Worm (Caenorhabditis elegans) whole organism, mixed stage, embryonic: ENCODE measurements around the gene rpl-12.

ENCODE experiments used
- M03D4.4 ChIP-seq: sonication (generic microtip); optimal IDR thresholded peaks from 2 replicates; lab custom pipeline; 2017; ENCODE audit warnings: mild to moderate bottlenecking, missing genetic modification characterization, missing compliant biosample characterization
- bed-3 ChIP-seq: fragments of 200-800 bp; sonication (Bioruptor generic); optimal IDR thresholded peaks from 3 replicates; lab custom pipeline; 2018; ENCODE audit warnings: mild to moderate bottlenecking, missing genetic modification characterization, moderate library complexity, missing compliant biosample characterization
- ceh-39 ChIP-seq: fragments of 150-350 bp; optimal IDR thresholded peaks from 2 replicates; lab custom pipeline; 2014; ENCODE audit warnings: missing biosample characterization, missing genetic modification characterization
- ceh-83 ChIP-seq: fragments of 200-800 bp; sonication (Bioruptor generic); optimal IDR thresholded peaks from 2 replicates; lab custom pipeline; 2018; ENCODE audit warnings: mild to moderate bottlenecking, missing genetic modification characterization, missing compliant biosample characterization
- ces-1 ChIP-seq: fragments of 150-350 bp; optimal IDR thresholded peaks from 2 replicates; lab custom pipeline; 2014; ENCODE audit warnings: missing biosample characterization, missing genetic modification reagents, missing genetic modification characterization
- cnd-1 ChIP-seq: fragments of 200-800 bp; sonication (Bioruptor generic); optimal IDR thresholded peaks from 2 replicates; lab custom pipeline; 2018; ENCODE audit warnings: mild to moderate bottlenecking, missing genetic modification characterization, missing compliant biosample characterization
- drap-1 ChIP-seq: fragments of 200-800 bp; sonication (Bioruptor generic); optimal IDR thresholded peaks from 3 replicates; lab custom pipeline; 2018; ENCODE audit warnings: mild to moderate bottlenecking, missing genetic modification characterization, missing compliant biosample characterization
- elt-1 ChIP-seq: sonication (generic microtip); optimal IDR thresholded peaks from 2 replicates; lab custom pipeline; 2017; ENCODE audit warnings: missing genetic modification characterization, mild to moderate bottlenecking, missing compliant biosample characterization, antibody characterized with exemption, moderate library complexity, borderline replicate concordance; ENCODE audit not compliant: insufficient read depth
- elt-3 ChIP-seq: fragments of 150-350 bp; optimal IDR thresholded peaks from 2 replicates; lab custom pipeline; 2014; ENCODE audit warnings: missing biosample characterization, missing genetic modification characterization
- flh-1 ChIP-seq: fragments of 200-800 bp; sonication (Bioruptor generic); optimal IDR thresholded peaks from 2 replicates; lab custom pipeline; 2018; ENCODE audit warnings: mild to moderate bottlenecking, missing genetic modification characterization, moderate library complexity, missing compliant biosample characterization
- ham-2 ChIP-seq: fragments of 200-800 bp; sonication (Bioruptor generic); optimal IDR thresholded peaks from 2 replicates; lab custom pipeline; 2018; ENCODE audit warnings: mild to moderate bottlenecking, missing genetic modification characterization, missing compliant biosample characterization
- lin-13 ChIP-seq: fragments of 150-350 bp; optimal IDR thresholded peaks from 2 replicates; lab custom pipeline; 2014; ENCODE audit warnings: missing biosample characterization, missing genetic modification characterization
- lin-32 ChIP-seq: fragments of 200-800 bp; sonication (Bioruptor generic); optimal IDR thresholded peaks from 2 replicates; lab custom pipeline; 2018; ENCODE audit warnings: mild to moderate bottlenecking, missing genetic modification characterization, missing compliant biosample characterization
- lsy-2 ChIP-seq: fragments of 150-350 bp; optimal IDR thresholded peaks from 2 replicates; lab custom pipeline; 2014; ENCODE audit warnings: missing biosample characterization, missing genetic modification characterization
- mab-5 ChIP-seq: fragments of 150-350 bp; optimal IDR thresholded peaks from 2 replicates; lab custom pipeline; 2014; ENCODE audit warnings: missing biosample characterization, missing genetic modification characterization
- mep-1 ChIP-seq: fragments of 150-350 bp; optimal IDR thresholded peaks from 2 replicates; lab custom pipeline; 2017; ENCODE audit warnings: missing biosample characterization, missing genetic modification reagents, missing genetic modification characterization, inconsistent platforms
- mls-2 ChIP-seq: sonication (generic microtip); optimal IDR thresholded peaks from 2 replicates; lab custom pipeline; 2016; ENCODE audit warnings: mild to moderate bottlenecking, missing genetic modification characterization, moderate library complexity, missing compliant biosample characterization
- nhr-12 ChIP-seq: fragments of 150-350 bp; optimal IDR thresholded peaks from 2 replicates; lab custom pipeline; 2014; ENCODE audit warnings: missing biosample characterization, missing genetic modification characterization
- nhr-2 ChIP-seq: fragments of 150-350 bp; optimal IDR thresholded peaks from 2 replicates; lab custom pipeline; 2014; ENCODE audit warnings: missing biosample characterization, missing genetic modification characterization
- nhr-237 ChIP-seq: fragments of 150-350 bp; optimal IDR thresholded peaks from 2 replicates; lab custom pipeline; 2014; ENCODE audit warnings: missing biosample characterization, missing genetic modification characterization
- pha-4 ChIP-seq: fragments of 150-350 bp; optimal IDR thresholded peaks from 2 replicates; lab custom pipeline; 2018; ENCODE audit warnings: missing biosample characterization, missing genetic modification reagents, missing genetic modification characterization
- sem-2 ChIP-seq: fragments of 200-800 bp; sonication (Bioruptor generic); optimal IDR thresholded peaks from 2 replicates; lab custom pipeline; 2018; ENCODE audit warnings: mild to moderate bottlenecking, missing genetic modification characterization, missing compliant biosample characterization
- sptf-1 ChIP-seq: sonication (generic microtip); optimal IDR thresholded peaks from 2 replicates; lab custom pipeline; 2017; ENCODE audit warnings: mild to moderate bottlenecking, missing genetic modification characterization, moderate library complexity, missing compliant biosample characterization
- tbx-8 ChIP-seq: fragments of 200-800 bp; sonication (Bioruptor generic); optimal IDR thresholded peaks from 2 replicates; lab custom pipeline; 2018; ENCODE audit warnings: mild to moderate bottlenecking, missing genetic modification characterization, moderate library complexity, missing compliant biosample characterization
- unc-120 ChIP-seq: sonication (generic microtip); optimal IDR thresholded peaks from 2 replicates; lab custom pipeline; 2017; ENCODE audit warnings: missing genetic modification characterization, missing compliant biosample characterization; ENCODE audit not compliant: poor library complexity, severe bottlenecking
- unc-39 ChIP-seq: fragments of 150-350 bp; optimal IDR thresholded peaks from 2 replicates; lab custom pipeline; 2014; ENCODE audit warnings: missing biosample characterization, missing genetic modification characterization
- unc-62 ChIP-seq: fragments of 150-350 bp; optimal IDR thresholded peaks from 2 replicates; lab custom pipeline; 2014; ENCODE audit warnings: missing biosample characterization, missing genetic modification reagents, missing genetic modification characterization
- zip-8 ChIP-seq: fragments of 150-350 bp; optimal IDR thresholded peaks from 2 replicates; lab custom pipeline; 2014; ENCODE audit warnings: missing biosample characterization, missing genetic modification characterization
- ztf-11 ChIP-seq: fragments of 150-350 bp; optimal IDR thresholded peaks from 2 replicates; lab custom pipeline; 2014; ENCODE audit warnings: missing biosample characterization, missing genetic modification characterization

Gene rpl-12

DNA sequence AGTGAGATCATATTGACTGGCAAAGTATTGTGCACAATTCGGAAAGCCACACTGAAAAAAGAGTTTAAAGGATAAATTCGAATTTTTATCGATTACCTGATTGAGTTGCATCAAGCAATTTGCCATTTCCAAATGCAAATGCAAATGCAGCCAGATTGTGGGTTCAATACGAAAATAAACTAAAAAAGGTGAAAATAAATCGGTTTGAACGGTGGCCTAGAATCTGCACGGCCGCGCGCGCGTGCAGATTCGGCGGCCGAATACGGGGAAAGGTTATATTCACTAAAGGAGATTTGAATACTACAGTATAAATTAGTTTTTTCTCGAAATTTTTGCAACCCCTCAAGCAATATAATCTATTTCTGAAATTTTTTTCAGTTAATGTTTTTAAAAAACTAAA lies 48.9 kb upstream of the rpl-12 start, which contains the start of gene Y67H2A.10:
Gene Y67H2A.10 (minus strand): TSS at position 184 of the 400 bp plus-strand sequence.
- TF ChIP-seq unc-120 (tag; lab: Kevin White, UChicago) (peak; percentile 83), ceh-39 (tag; lab: Kevin White, UChicago) (no peak)

- TF ChIP-seq M03D4.4 (tag; lab: Kevin White, UChicago) (no peak), ces-1 (GFP tag; lab: Kevin White, UChicago) (no peak), ceh-83 (no peak), lin-32 (GFP tag; lab: Kevin White, UChicago) (no peak), elt-1 (tag; lab: Kevin White, UChicago) (no peak), ztf-11 (tag; lab: Kevin White, UChicago) (no peak), lsy-2 (tag; lab: Kevin White, UChicago) (no peak), zip-8 (no peak), ceh-39 (tag; lab: Kevin White, UChicago) (no peak)
These were observed 42.3 kb upstream of the rpl-12 start, which contains the start of gene cpsf-3 for ce11 chrIV:13282778-13283177. TSS of gene cpsf-3 (minus strand) at chrIV:13282878.

- TF ChIP-seq ces-1 (GFP tag; lab: Kevin White, UChicago) (peak; percentile 74), sem-2 (GFP tag; lab: Kevin White, UChicago) (no peak), nhr-12 (tag; lab: Kevin White, UChicago) (no peak), M03D4.4 (tag; lab: Kevin White, UChicago) (no peak), sptf-1 (tag; lab: Kevin White, UChicago) (peak; percentile 28), mls-2 (tag; lab: Kevin White, UChicago) (no peak), bed-3 (GFP tag; lab: Kevin White, UChicago) (no peak), elt-3 (tag; lab: Kevin White, UChicago) (no peak), ceh-39 (tag; lab: Kevin White, UChicago) (no peak), ceh-83 (no peak), lin-13 (no peak), ztf-11 (tag; lab: Kevin White, UChicago) (no peak), mab-5 (no peak), pha-4 (tag; lab: Kevin White, UChicago) (no peak), lsy-2 (tag; lab: Kevin White, UChicago) (no peak), drap-1 (GFP tag; lab: Kevin White, UChicago) (no peak), unc-39 (tag; lab: Kevin White, UChicago) (no peak)
- TF ChIP-seq, all 35 proteins: peak for 2
These were observed 32.0 kb upstream of the rpl-12 start, which contains the start of gene unc-26 for ce11 chrIV:13272494-13272893. TSS of gene unc-26 (minus strand) at chrIV:13272516.

ce11 chrIV:13268385-13268784 lies 27.9 kb upstream of the rpl-12 start:
- no peak for TF ChIP-seq nhr-237 (tag; lab: Kevin White, UChicago)
- no peak for TF ChIP-seq lin-13
- TF ChIP-seq nhr-12 (tag; lab: Kevin White, UChicago): no peak
- no peak for TF ChIP-seq sem-2 (GFP tag; lab: Kevin White, UChicago)
- TF ChIP-seq flh-1 (GFP tag; lab: Kevin White, UChicago): no peak
- no peak for TF ChIP-seq ham-2 (GFP tag; lab: Kevin White, UChicago)
- no peak for TF ChIP-seq unc-62 (GFP tag; lab: Kevin White, UChicago)
- no peak for TF ChIP-seq ceh-83
- no peak for TF ChIP-seq drap-1 (GFP tag; lab: Kevin White, UChicago)
- no peak for TF ChIP-seq nhr-2 (tag; lab: Kevin White, UChicago)
- TF ChIP-seq mab-5: no peak

ce11 chrIV:13261778-13262177 lies 21.3 kb upstream of the rpl-12 start:
- TF ChIP-seq ces-1 (GFP tag; lab: Kevin White, UChicago): no peak
- no peak for TF ChIP-seq mep-1
- TF ChIP-seq elt-1 (tag; lab: Kevin White, UChicago): no peak
- TF ChIP-seq pha-4 (tag; lab: Kevin White, UChicago): no peak
- no peak for TF ChIP-seq ham-2 (GFP tag; lab: Kevin White, UChicago)
- no peak for TF ChIP-seq M03D4.4 (tag; lab: Kevin White, UChicago)
- TF ChIP-seq ceh-83: no peak
- no peak for TF ChIP-seq lsy-2 (tag; lab: Kevin White, UChicago)
- TF ChIP-seq nhr-12 (tag; lab: Kevin White, UChicago): no peak
- no peak for TF ChIP-seq cnd-1 (tag; lab: Kevin White, UChicago)
- TF ChIP-seq drap-1 (GFP tag; lab: Kevin White, UChicago): no peak
- TF ChIP-seq tbx-8 (GFP tag; lab: Kevin White, UChicago): no peak
- no peak for TF ChIP-seq ztf-11 (tag; lab: Kevin White, UChicago)
- no peak for TF ChIP-seq flh-1 (GFP tag; lab: Kevin White, UChicago)
